Worm (Caenorhabditis elegans): ENCODE results near the gene chil-3.

DNA sequence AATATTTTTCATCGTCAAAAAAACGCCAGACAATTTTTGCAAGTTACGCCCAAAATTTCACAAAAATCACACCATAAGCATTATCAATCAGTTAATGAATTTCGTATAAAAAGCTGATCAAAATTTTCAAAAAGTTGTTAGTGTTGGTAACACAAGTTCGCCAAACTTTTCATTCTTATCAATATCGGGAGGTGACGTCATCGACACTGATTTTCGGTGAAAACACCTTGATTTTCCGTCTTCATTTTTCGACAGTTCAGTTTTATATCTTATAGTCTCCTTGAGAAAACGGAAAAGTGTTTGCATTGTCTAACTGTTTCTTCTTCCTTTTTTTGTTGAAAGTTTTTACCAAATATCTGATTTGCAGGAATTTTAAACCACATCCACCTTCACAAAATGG, 19.5 kb upstream of the chil-3 start, which contains the start of gene C08H9.15:
- TF ChIP-seq snpc-4 (tag; optimal IDR thresholded peaks at IDR 0.05), result no peak
- TF ChIP-seq unc-62 (GFP tag; optimal IDR thresholded peaks at IDR 0.05), result no peak
- TF ChIP-seq fos-1 (tag; optimal IDR thresholded peaks at IDR 0.05), result no peak
- TF ChIP-seq nhr-25 (tag; optimal IDR thresholded peaks at IDR 0.05), result peak; percentile 31
- no peak for TF ChIP-seq F13H6.1 (tag; optimal IDR thresholded peaks at IDR 0.05)
- TF ChIP-seq zag-1 (tag; optimal IDR thresholded peaks at IDR 0.05), result no peak
- TF ChIP-seq peb-1 (tag; optimal IDR thresholded peaks at IDR 0.05), result no peak

All from whole organism, L2 larva.